Worm (Caenorhabditis elegans) whole organism, L1 larva: ENCODE measurements around the gene pgl-2.

Experiments
- C16A3.4 ChIP-seq: fragments of 150-350 bp; optimal IDR thresholded peaks from 2 replicates; lab custom pipeline; 2014; ENCODE audit warnings: missing biosample characterization, missing genetic modification characterization
- F16B12.6 ChIP-seq: fragments of 150-350 bp; optimal IDR thresholded peaks from 2 replicates; lab custom pipeline; 2014; ENCODE audit warnings: missing biosample characterization, missing genetic modification characterization
- aha-1 ChIP-seq: fragments of 150-350 bp; optimal IDR thresholded peaks from 2 replicates; lab custom pipeline; 2014; ENCODE audit warnings: missing biosample characterization, missing genetic modification characterization
- blmp-1 ChIP-seq: fragments of 150-350 bp; optimal IDR thresholded peaks from 2 replicates; lab custom pipeline; 2014; ENCODE audit warnings: missing biosample characterization, missing genetic modification characterization
- ceh-63 ChIP-seq: fragments of 200-800 bp; sonication (Bioruptor generic); optimal IDR thresholded peaks from 2 replicates; lab custom pipeline; 2018; ENCODE audit warnings: mild to moderate bottlenecking, missing genetic modification characterization, missing compliant biosample characterization
- ces-1 ChIP-seq: fragments of 150-350 bp; optimal IDR thresholded peaks from 2 replicates; lab custom pipeline; 2014; ENCODE audit warnings: missing biosample characterization, missing genetic modification reagents, missing genetic modification characterization
- efl-1 ChIP-seq, 4 experiments: fragments of 150-350 bp; optimal IDR thresholded peaks in 3 of 4; peaks in 1 of 4; 1 replicate in 1 of 4; 2 replicates in 3 of 4; lab custom pipeline; 2014; ENCODE audit warnings: missing biosample characterization in 2 of 4, missing genetic modification characterization in 2 of 4, missing genetic modification reagents in 2 of 4
- egl-27 ChIP-seq, 2 experiments: fragments of 150-350 bp in 1 of 2; sonication (generic microtip); optimal IDR thresholded peaks; 3 replicates each; lab custom pipeline; 2017 to 2018; ENCODE audit warnings: missing biosample characterization in 2 of 2, missing genetic modification characterization in 2 of 2, missing genetic modification reagents in 2 of 2
- elt-2 ChIP-seq: sonication (generic microtip); optimal IDR thresholded peaks from 2 replicates; lab custom pipeline; 2016; ENCODE audit warnings: missing genetic modification characterization, mild to moderate bottlenecking, inconsistent platforms, missing compliant biosample characterization, missing genetic modification reagents
- elt-3 ChIP-seq, 6 experiments: fragments of 150-350 bp in 1 of 6; sonication (generic microtip); optimal IDR thresholded peaks; 2 replicates each; lab custom pipeline; 2017 to 2018; ENCODE audit warnings: missing biosample characterization in 6 of 6, missing genetic modification characterization in 6 of 6, inconsistent platforms in 1 of 6
- fkh-8 ChIP-seq: sonication (generic microtip); optimal IDR thresholded peaks from 2 replicates; lab custom pipeline; 2016; ENCODE audit warnings: mild to moderate bottlenecking, missing genetic modification characterization, missing compliant biosample characterization
- hlh-17 ChIP-seq: fragments of 200-800 bp; sonication (Bioruptor generic); optimal IDR thresholded peaks from 2 replicates; lab custom pipeline; 2018; ENCODE audit warnings: missing genetic modification characterization, mild to moderate bottlenecking, missing compliant biosample characterization, moderate library complexity, borderline replicate concordance
- hlh-4 ChIP-seq: sonication (generic microtip); optimal IDR thresholded peaks from 2 replicates; lab custom pipeline; 2016; ENCODE audit warnings: mild to moderate bottlenecking, missing genetic modification characterization, missing compliant biosample characterization
- irx-1 ChIP-seq: sonication (generic microtip); optimal IDR thresholded peaks from 2 replicates; lab custom pipeline; 2016; ENCODE audit warnings: missing genetic modification characterization, missing compliant biosample characterization
- isw-1 ChIP-seq: fragments of 200-800 bp; sonication (Bioruptor generic); IDR thresholded peaks from 2 replicates; pipeline ENCODE4 v1.3.6; 2022; ENCODE audit warnings: missing genetic modification characterization, missing compliant biosample characterization
- lin-14 ChIP-seq: fragments of 200-800 bp; sonication (Bioruptor generic); optimal IDR thresholded peaks from 2 replicates; lab custom pipeline; 2018; ENCODE audit warnings: mild to moderate bottlenecking, missing genetic modification characterization, moderate library complexity, missing compliant biosample characterization
- lin-15B ChIP-seq: fragments of 150-350 bp; sonication (generic microtip); optimal IDR thresholded peaks from 3 replicates; lab custom pipeline; 2014; ENCODE audit warnings: missing biosample characterization, missing genetic modification characterization
- lin-35 ChIP-seq, 2 experiments: fragments of 150-350 bp; optimal IDR thresholded peaks; 2 replicates each; lab custom pipeline; 2014; ENCODE audit warnings: missing biosample characterization in 2 of 2, missing genetic modification characterization in 2 of 2, missing genetic modification reagents in 2 of 2
- lin-39 ChIP-seq: fragments of 150-350 bp; optimal IDR thresholded peaks from 2 replicates; lab custom pipeline; 2014; ENCODE audit warnings: missing biosample characterization, missing genetic modification reagents, missing genetic modification characterization
- lir-3 ChIP-seq: sonication (generic microtip); optimal IDR thresholded peaks from 2 replicates; lab custom pipeline; 2016; ENCODE audit warnings: mild to moderate bottlenecking, missing genetic modification characterization, moderate library complexity, missing compliant biosample characterization; ENCODE audit not compliant: poor library complexity
- lsy-2 ChIP-seq, 2 experiments: fragments of 150-350 bp; optimal IDR thresholded peaks; 2 replicates each; lab custom pipeline; 2014; ENCODE audit warnings: missing biosample characterization in 2 of 2, missing genetic modification characterization in 2 of 2
- mep-1 ChIP-seq: fragments of 150-350 bp; optimal IDR thresholded peaks from 2 replicates; lab custom pipeline; 2014; ENCODE audit warnings: missing biosample characterization, missing genetic modification characterization
- nhr-11 ChIP-seq: fragments of 150-350 bp; optimal IDR thresholded peaks from 2 replicates; lab custom pipeline; 2014; ENCODE audit warnings: missing biosample characterization, missing genetic modification characterization
- nhr-12 ChIP-seq: sonication (generic microtip); optimal IDR thresholded peaks from 2 replicates; lab custom pipeline; 2017; ENCODE audit warnings: missing biosample characterization, missing genetic modification characterization
- nhr-19 ChIP-seq: fragments of 200-800 bp; sonication (Bioruptor generic); conservative IDR thresholded peaks from 2 replicates; pipeline ENCODE4 v1.3.6; 2022; ENCODE audit warnings: missing genetic modification characterization, missing compliant biosample characterization
- nhr-237 ChIP-seq: fragments of 150-350 bp; optimal IDR thresholded peaks from 2 replicates; lab custom pipeline; 2014; ENCODE audit warnings: missing biosample characterization, missing genetic modification characterization
- nhr-47 ChIP-seq: sonication (generic microtip); optimal IDR thresholded peaks from 2 replicates; lab custom pipeline; 2016; ENCODE audit warnings: mild to moderate bottlenecking, missing genetic modification characterization, moderate library complexity, missing compliant biosample characterization
- nhr-76 ChIP-seq: sonication (generic microtip); optimal IDR thresholded peaks from 2 replicates; lab custom pipeline; 2017; ENCODE audit warnings: missing biosample characterization, missing genetic modification characterization
- nhr-77 ChIP-seq: fragments of 150-350 bp; optimal IDR thresholded peaks from 2 replicates; lab custom pipeline; 2014; ENCODE audit warnings: missing biosample characterization, missing genetic modification characterization
- nhr-85 ChIP-seq: sonication (generic microtip); peaks from one replicate; lab custom pipeline; 2016; ENCODE audit warnings: missing genetic modification characterization, inconsistent platforms, missing compliant biosample characterization
- pag-3 ChIP-seq: sonication (generic microtip); optimal IDR thresholded peaks from 2 replicates; lab custom pipeline; 2017; ENCODE audit warnings: missing genetic modification characterization, mild to moderate bottlenecking, missing compliant biosample characterization, antibody characterized with exemption, borderline replicate concordance; ENCODE audit not compliant: insufficient read depth
- pqm-1 ChIP-seq: sonication (generic microtip); optimal IDR thresholded peaks from 3 replicates; lab custom pipeline; 2017; ENCODE audit warnings: missing biosample characterization, missing genetic modification characterization
- skn-1 ChIP-seq: fragments of 150-350 bp; optimal IDR thresholded peaks from 2 replicates; lab custom pipeline; 2014; ENCODE audit warnings: missing biosample characterization, missing genetic modification characterization
- snu-23 ChIP-seq: sonication (generic microtip); optimal IDR thresholded peaks from 2 replicates; lab custom pipeline; 2016; ENCODE audit warnings: missing genetic modification characterization, missing compliant biosample characterization
- swsn-7 ChIP-seq: sonication (generic microtip); optimal IDR thresholded peaks from 2 replicates; lab custom pipeline; 2016; ENCODE audit warnings: missing genetic modification characterization, missing compliant biosample characterization
- tbx-2 ChIP-seq: sonication (generic microtip); optimal IDR thresholded peaks from 2 replicates; lab custom pipeline; 2016; ENCODE audit warnings: missing genetic modification characterization, missing compliant biosample characterization
- tlp-1 ChIP-seq: fragments of 150-350 bp; optimal IDR thresholded peaks from 2 replicates; lab custom pipeline; 2014; ENCODE audit warnings: missing biosample characterization, missing genetic modification characterization
- unc-130 ChIP-seq: fragments of 150-350 bp; optimal IDR thresholded peaks from 2 replicates; lab custom pipeline; 2017; ENCODE audit warnings: missing biosample characterization, missing genetic modification characterization, inconsistent platforms
- unc-30 ChIP-seq: sonication (generic microtip); optimal IDR thresholded peaks from 2 replicates; lab custom pipeline; 2017; ENCODE audit warnings: missing biosample characterization, missing genetic modification characterization
- unc-62 ChIP-seq: fragments of 150-350 bp; optimal IDR thresholded peaks from 2 replicates; lab custom pipeline; 2014; ENCODE audit warnings: missing biosample characterization, missing genetic modification reagents, missing genetic modification characterization
- unc-98 ChIP-seq: fragments of 200-800 bp; sonication (Bioruptor generic); IDR thresholded peaks from 2 replicates; pipeline ENCODE4 v1.3.6; 2022; ENCODE audit warnings: missing genetic modification characterization, missing compliant biosample characterization
- vab-15 ChIP-seq: sonication (generic microtip); optimal IDR thresholded peaks from 2 replicates; lab custom pipeline; 2017; ENCODE audit warnings: missing genotype, mild to moderate bottlenecking, missing genetic modification characterization, missing compliant biosample characterization
- zag-1 ChIP-seq: fragments of 150-350 bp; optimal IDR thresholded peaks from 2 replicates; lab custom pipeline; 2014; ENCODE audit warnings: missing biosample characterization, missing genetic modification characterization
- zip-4 ChIP-seq: fragments of 200-800 bp; sonication (Bioruptor generic); optimal IDR thresholded peaks from 2 replicates; lab custom pipeline; 2018; ENCODE audit warnings: mild to moderate bottlenecking, missing genetic modification characterization, moderate library complexity, missing compliant biosample characterization
- ztf-11 ChIP-seq, 2 experiments: sonication (generic microtip); optimal IDR thresholded peaks; 2 replicates each; lab custom pipeline; 2016 to 2017; ENCODE audit warnings: missing genetic modification characterization in 2 of 2, missing biosample characterization in 1 of 2, missing compliant biosample characterization in 1 of 2

The pgl-2 gene

DNA sequence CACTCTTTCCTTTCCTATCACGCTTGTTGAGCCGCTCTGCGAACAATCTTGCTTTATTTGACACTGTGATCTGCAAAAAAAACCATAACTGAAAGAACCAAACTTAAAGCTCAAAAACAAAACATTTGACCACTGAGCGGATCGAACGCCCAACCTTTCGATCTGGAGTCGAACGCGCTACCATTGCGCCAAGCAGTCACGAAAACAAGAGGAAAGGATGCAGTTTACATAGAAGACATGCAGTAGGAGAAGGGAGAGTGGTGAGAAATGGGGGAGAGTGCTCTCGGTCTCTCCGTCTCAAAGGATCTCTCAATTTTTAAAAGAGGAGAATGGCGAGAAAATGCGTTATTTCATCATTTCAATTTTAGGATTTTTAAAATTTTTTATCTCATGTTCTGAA is 3.1 kb upstream of the pgl-2 start (continued):
- TF ChIP-seq C16A3.4 (tag; lab: Kevin White, UChicago) (peak; percentile 71), zag-1 (tag; lab: Kevin White, UChicago) (no peak), swsn-7 (tag; lab: Kevin White, UChicago) (peak; percentile 71), nhr-12 (tag; lab: Kevin White, UChicago) (no peak), nhr-19 (GFP tag; lab: Robert Waterston, UW) (peak; percentile 76), blmp-1 (tag; lab: Kevin White, UChicago) (peak; percentile 2)

ce11 chrIII:8668717-8669116 is 6.5 kb downstream of the pgl-2 start:
- TF ChIP-seq F16B12.6 (no peak), tbx-2 (tag; lab: Kevin White, UChicago) (no peak), blmp-1 (tag; lab: Kevin White, UChicago) (peak; percentile 23), mep-1 (tag; lab: Kevin White, UChicago) (peak; percentile 16), snu-23 (GFP tag; lab: Kevin White, UChicago) (peak; percentile 34), efl-1 (optimal IDR thresholded peaks at IDR 0.05; lab: Kevin White, UChicago) (peak; percentile 0 to 9), efl-1 (GFP tag; optimal IDR thresholded peaks at IDR 0.05 in 1 of 2; lab: Kevin White, UChicago) (no peak), lir-3 (tag; lab: Kevin White, UChicago) (no peak)

ce11 chrIII:8667382-8667781 is 7.9 kb downstream of the pgl-2 start, which contains the start of gene dpy-19:
Gene dpy-19, minus strand, starts transcription at chrIII:8667482.
- TF ChIP-seq nhr-85 (tag; lab: Kevin White, UChicago) (no peak), pqm-1 (tag; lab: Kevin White, UChicago) (no peak), tlp-1 (tag; lab: Kevin White, UChicago) (no peak), elt-3 (tag; optimal IDR thresholded peaks at IDR 0.05; lab: Kevin White, UChicago) (no peak), elt-2 (tag; lab: Kevin White, UChicago) (no peak), nhr-76 (tag; lab: Kevin White, UChicago) (no peak), ztf-11 (tag; optimal IDR thresholded peaks at IDR 0.05; lab: Kevin White, UChicago) (no peak), unc-98 (GFP tag; lab: Robert Waterston, UW) (no peak), unc-30 (tag; lab: Kevin White, UChicago) (no peak), hlh-17 (GFP tag; lab: Kevin White, UChicago) (no peak), lin-15B (tag; lab: Kevin White, UChicago) (no peak), nhr-237 (tag; lab: Kevin White, UChicago) (no peak), unc-130 (tag; lab: Kevin White, UChicago) (no peak), hlh-4 (no peak)

- TF ChIP-seq unc-130 (tag; lab: Kevin White, UChicago) (no peak), ces-1 (no peak), lin-39 (tag; lab: Kevin White, UChicago) (no peak), hlh-4 (peak; percentile 8), swsn-7 (tag; lab: Kevin White, UChicago) (no peak), lin-14 (GFP tag; lab: Kevin White, UChicago) (peak; percentile 46), nhr-77 (no peak), vab-15 (tag; lab: Kevin White, UChicago) (no peak), pag-3 (tag; lab: Kevin White, UChicago) (no peak), fkh-8 (tag; lab: Kevin White, UChicago) (peak; percentile 70), unc-62 (no peak), lsy-2 (tag; optimal IDR thresholded peaks at IDR 0.05; lab: Kevin White, UChicago) (no peak), irx-1 (tag; lab: Kevin White, UChicago) (peak; percentile 13), mep-1 (tag; lab: Kevin White, UChicago) (no peak), isw-1 (no peak), egl-27 (tag; optimal IDR thresholded peaks at IDR 0.05; lab: Kevin White, UChicago) (no peak), lir-3 (tag; lab: Kevin White, UChicago) (peak; percentile 18), lin-35 (GFP tag; optimal IDR thresholded peaks at IDR 0.05; lab: Kevin White, UChicago) (no peak), nhr-47 (tag; lab: Kevin White, UChicago) (peak; percentile 27), nhr-85 (tag; lab: Kevin White, UChicago) (no peak), aha-1 (tag; lab: Kevin White, UChicago) (no peak), nhr-237 (tag; lab: Kevin White, UChicago) (no peak), lin-15B (tag; lab: Kevin White, UChicago) (no peak), zip-4 (no peak), nhr-11 (tag; lab: Kevin White, UChicago) (no peak), nhr-76 (tag; lab: Kevin White, UChicago) (no peak), skn-1 (tag; lab: Kevin White, UChicago) (no peak), ceh-63 (GFP tag; lab: Kevin White, UChicago) (no peak)
Measured at ce11 chrIII:8664897-8665388, 10.3 kb downstream of the pgl-2 start, which contains the start of gene F22B7.1. Gene F22B7.1, plus strand, starts transcription at chrIII:8665338.
